Worm (Caenorhabditis elegans) whole organism, L4 larva: Measurements from ENCODE around the gene Y57A10A.31.

Experiments
- nhr-77 ChIP-seq: fragments of 150-350 bp; optimal IDR thresholded peaks from 2 replicates; lab custom pipeline; 2014; ENCODE audit warnings: missing biosample characterization, missing genetic modification characterization
- unc-39 ChIP-seq: sonication (generic microtip); optimal IDR thresholded peaks from 2 replicates; lab custom pipeline; 2017; ENCODE audit warnings: missing biosample characterization, missing genetic modification characterization

ce11 chrII:12343710-12344109 lies 54.5 kb downstream of the Y57A10A.31 start:
- TF ChIP-seq unc-39 (tag; lab: Kevin White, UChicago) (no peak), nhr-77 (tag; lab: Kevin White, UChicago) (no peak)
